Worm (Caenorhabditis elegans): ENCODE data around the gene alkb-7.
A peak's percentile ranks its signal among the peaks of the same experiment; 100 is the strongest.

The alkb-7 gene

ce11 chrII:12799927-12800522 lies 12.1 kb upstream of the alkb-7 start:
- TF ChIP-seq lin-13 (tag; optimal IDR thresholded peaks at IDR 0.05): peak; percentile 1
- no peak for TF ChIP-seq ztf-11 (tag; optimal IDR thresholded peaks at IDR 0.05)
- TF ChIP-seq hlh-1 (tag; optimal IDR thresholded peaks at IDR 0.05): peak; percentile 25
- peak; percentile 92 for TF ChIP-seq lsy-2 (tag; optimal IDR thresholded peaks at IDR 0.05)
- no peak for TF ChIP-seq M03D4.4 (tag; optimal IDR thresholded peaks at IDR 0.05)

ce11 chrII:12799364-12799763 lies 11.4 kb upstream of the alkb-7 start:
- no peak for TF ChIP-seq M03D4.4 (tag; optimal IDR thresholded peaks at IDR 0.05)
- no peak for TF ChIP-seq ztf-11 (tag; optimal IDR thresholded peaks at IDR 0.05)
- TF ChIP-seq cnd-1 (tag; optimal IDR thresholded peaks at IDR 0.05): peak; percentile 13
- no peak for TF ChIP-seq flh-1 (GFP tag; optimal IDR thresholded peaks at IDR 0.05)
- peak; percentile 3 for TF ChIP-seq nhr-2 (tag; optimal IDR thresholded peaks at IDR 0.05)

- TF ChIP-seq unc-120 (tag; optimal IDR thresholded peaks at IDR 0.05; ENCODE audit: poor library complexity, severe bottlenecking): peak; percentile 75
- peak; percentile 31 for TF ChIP-seq sptf-1 (tag; optimal IDR thresholded peaks at IDR 0.05)
- TF ChIP-seq ham-2 (GFP tag; optimal IDR thresholded peaks at IDR 0.05): peak; percentile 75
- TF ChIP-seq hlh-1 (tag; optimal IDR thresholded peaks at IDR 0.05): peak; percentile 68
- TF ChIP-seq mab-5 (tag; optimal IDR thresholded peaks at IDR 0.05): no peak
- TF ChIP-seq elt-3 (tag; optimal IDR thresholded peaks at IDR 0.05): peak; percentile 59
- TF ChIP-seq elt-1 (tag; optimal IDR thresholded peaks at IDR 0.05; ENCODE audit: borderline replicate concordance, insufficient read depth): peak; percentile 72
- no peak for TF ChIP-seq ces-1 (GFP tag; optimal IDR thresholded peaks at IDR 0.05)
- TF ChIP-seq drap-1 (GFP tag; optimal IDR thresholded peaks at IDR 0.05): peak; percentile 5
- TF ChIP-seq ceh-39 (tag; optimal IDR thresholded peaks at IDR 0.05): peak; percentile 16
- TF ChIP-seq unc-39 (tag; optimal IDR thresholded peaks at IDR 0.05): no peak
- peak; percentile 31 for TF ChIP-seq unc-62 (GFP tag; optimal IDR thresholded peaks at IDR 0.05)
Observed at ce11 chrII:12798814-12799213, 10.9 kb upstream of the alkb-7 start.

- TF ChIP-seq unc-39 (tag; optimal IDR thresholded peaks at IDR 0.05) (no peak), mls-2 (tag; optimal IDR thresholded peaks at IDR 0.05) (no peak), ces-1 (GFP tag; optimal IDR thresholded peaks at IDR 0.05) (peak; percentile 35)
Observed at ce11 chrII:12797211-12797794, 9.3 kb upstream of the alkb-7 start.

ce11 chrII:12796040-12796502 lies 8.1 kb upstream of the alkb-7 start, which contains the start of gene cpt-1:
TSS of gene cpt-1 (minus strand) at chrII:12796452.
- TF ChIP-seq bed-3 (GFP tag; optimal IDR thresholded peaks at IDR 0.05) (no peak), mep-1 (tag; optimal IDR thresholded peaks at IDR 0.05) (no peak), unc-62 (GFP tag; optimal IDR thresholded peaks at IDR 0.05) (no peak)

- TF ChIP-seq mab-5 (tag; optimal IDR thresholded peaks at IDR 0.05) (no peak), bed-3 (GFP tag; optimal IDR thresholded peaks at IDR 0.05) (no peak), lsy-2 (tag; optimal IDR thresholded peaks at IDR 0.05) (no peak), ham-2 (GFP tag; optimal IDR thresholded peaks at IDR 0.05) (no peak), sptf-1 (tag; optimal IDR thresholded peaks at IDR 0.05) (no peak), ceh-83 (GFP tag; optimal IDR thresholded peaks at IDR 0.05) (no peak), nhr-237 (tag; optimal IDR thresholded peaks at IDR 0.05) (no peak), lin-32 (GFP tag; optimal IDR thresholded peaks at IDR 0.05) (no peak), pha-4 (tag; optimal IDR thresholded peaks at IDR 0.05) (no peak), M03D4.4 (tag; optimal IDR thresholded peaks at IDR 0.05) (no peak), drap-1 (GFP tag; optimal IDR thresholded peaks at IDR 0.05) (no peak), ces-1 (GFP tag; optimal IDR thresholded peaks at IDR 0.05) (no peak), unc-39 (tag; optimal IDR thresholded peaks at IDR 0.05) (no peak)
Observed at ce11 chrII:12795188-12795587, 7.2 kb upstream of the alkb-7 start.

ce11 chrII:12790392-12790791 lies 2.4 kb upstream of the alkb-7 start:
- TF ChIP-seq ztf-11 (tag; optimal IDR thresholded peaks at IDR 0.05) (no peak), ceh-83 (GFP tag; optimal IDR thresholded peaks at IDR 0.05) (no peak), unc-62 (GFP tag; optimal IDR thresholded peaks at IDR 0.05) (no peak), drap-1 (GFP tag; optimal IDR thresholded peaks at IDR 0.05) (no peak), nhr-76 (tag; optimal IDR thresholded peaks at IDR 0.05) (no peak), lsy-2 (tag; optimal IDR thresholded peaks at IDR 0.05) (no peak), unc-120 (tag; optimal IDR thresholded peaks at IDR 0.05; ENCODE audit: poor library complexity, severe bottlenecking) (no peak)
